Worm (Caenorhabditis elegans): ENCODE results near the gene egl-45.

Gene egl-45

DNA sequence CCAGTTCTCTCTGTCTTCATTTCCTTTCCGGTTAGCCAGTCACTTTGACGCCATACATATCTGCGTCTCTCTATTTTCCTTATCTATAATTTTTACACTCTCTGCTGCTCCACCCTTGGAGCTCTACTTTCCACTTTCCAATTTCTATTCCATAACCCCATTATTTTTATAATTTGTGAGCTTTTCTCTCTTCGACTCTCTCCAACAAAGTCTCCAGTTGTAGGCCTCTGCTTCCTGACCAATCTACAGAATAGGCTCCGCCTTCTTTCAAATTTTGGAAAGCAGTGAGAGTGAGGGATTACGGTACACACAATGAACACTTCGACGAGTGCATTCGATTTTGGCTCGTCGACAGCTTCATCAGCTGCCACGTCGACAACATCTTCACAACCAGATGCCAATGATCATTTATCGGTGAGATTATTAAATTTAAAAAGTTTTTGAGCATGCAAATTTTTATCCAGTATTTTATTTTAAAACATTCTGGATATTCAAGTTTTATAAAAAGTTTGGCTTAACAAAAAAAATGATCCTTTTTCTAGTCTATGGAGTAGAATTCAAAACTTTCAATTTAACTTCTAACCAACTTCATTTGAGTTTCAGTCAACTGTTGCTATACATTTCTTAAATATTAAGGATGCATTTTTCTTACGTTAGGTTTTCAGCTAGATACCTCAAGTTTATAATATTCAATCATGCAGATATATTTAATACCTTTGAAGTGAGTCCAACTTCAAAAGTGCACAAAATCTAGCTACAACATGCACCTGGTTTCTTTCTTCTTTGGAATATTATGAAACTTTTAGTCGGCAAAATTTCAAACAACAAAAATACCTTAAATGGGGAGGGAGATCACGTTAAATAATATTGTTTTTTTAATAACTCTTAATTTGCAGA, 14.0 kb downstream of the egl-45 start, which contains the start of gene egl-5:
TSS of gene egl-5 (plus strand) at position 216 of the 897 bp plus-strand sequence.
- no peak for TF ChIP-seq T22C8.4 (GFP tag; IDR thresholded peaks at IDR 0.05)
- no peak for TF ChIP-seq ztf-23 (GFP tag; IDR thresholded peaks at IDR 0.05)
- no peak for TF ChIP-seq ref-1 (GFP tag; conservative IDR thresholded peaks at IDR 0.05)
- no peak for TF ChIP-seq med-1 (GFP tag; optimal IDR thresholded peaks at IDR 0.05; ENCODE audit: insufficient read depth)
- no peak for TF ChIP-seq tab-1 (GFP tag; IDR thresholded peaks at IDR 0.05)
- TF ChIP-seq klf-2 (GFP tag; conservative IDR thresholded peaks at IDR 0.05), result no peak
- TF ChIP-seq ztf-29 (GFP tag; IDR thresholded peaks at IDR 0.05), result no peak
- TF ChIP-seq cog-1 (tag; optimal IDR thresholded peaks at IDR 0.05), result no peak
- no peak for TF ChIP-seq flt-1 (GFP tag; IDR thresholded peaks at IDR 0.05)

DNA sequence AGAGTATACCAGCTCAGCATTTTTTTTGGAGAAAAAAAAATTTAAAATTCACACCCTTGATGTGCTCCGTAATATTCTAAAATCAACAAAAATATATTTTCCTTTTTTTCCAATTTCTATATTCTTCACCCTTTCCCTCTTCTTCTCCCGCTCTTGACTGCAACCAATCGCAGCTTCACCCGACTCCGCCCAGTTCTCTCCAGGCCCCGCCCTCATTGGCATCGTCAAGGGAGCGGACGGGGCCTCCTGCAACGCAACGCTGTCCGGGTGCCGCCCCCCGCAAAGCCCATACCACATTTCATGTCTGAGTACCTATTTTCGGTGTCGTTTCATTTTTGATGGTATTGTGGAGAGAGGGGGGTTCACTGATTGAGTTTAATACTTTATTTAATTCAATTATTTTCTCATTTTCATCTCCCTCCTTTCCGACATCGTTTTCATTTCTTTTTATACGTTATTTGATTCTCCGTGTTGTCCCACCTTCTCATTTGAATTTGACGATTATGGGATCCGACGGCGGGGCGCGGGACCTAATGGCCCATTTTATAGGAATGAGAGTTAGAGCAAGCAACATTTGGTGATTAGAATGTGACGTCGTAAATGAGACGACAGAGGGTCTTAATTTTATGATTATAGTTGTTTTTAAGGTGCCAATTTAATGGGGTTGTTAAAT, 16.1 kb downstream of the egl-45 start:
- TF ChIP-seq T22C8.4 (GFP tag; IDR thresholded peaks at IDR 0.05) (no peak), ztf-23 (GFP tag; IDR thresholded peaks at IDR 0.05) (peak; percentile 40; the same call in 1 of the 2 replicates)

DNA sequence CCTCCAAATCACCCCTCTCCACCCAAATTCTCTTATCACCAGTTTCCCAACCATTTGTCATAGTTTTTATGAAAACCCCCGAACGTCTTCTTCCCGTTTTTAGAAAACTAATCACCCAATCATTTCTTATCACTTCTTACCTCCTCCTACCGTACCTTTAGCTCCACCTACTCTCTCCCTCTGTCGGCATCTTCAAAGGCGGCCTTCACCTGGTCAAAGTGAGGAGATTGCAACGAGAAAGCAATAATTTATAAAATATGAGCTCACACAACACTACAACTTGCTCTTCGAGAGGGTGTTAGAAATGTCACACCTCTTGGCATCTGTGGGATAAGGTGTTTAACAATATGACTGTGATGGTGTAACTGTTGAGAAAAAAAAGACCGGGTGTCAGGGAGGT, 19.4 kb downstream of the egl-45 start:
- TF ChIP-seq flt-1 (GFP tag; IDR thresholded peaks at IDR 0.05), result no peak
- TF ChIP-seq ref-1 (GFP tag; conservative IDR thresholded peaks at IDR 0.05), result no peak
- TF ChIP-seq ztf-29 (GFP tag; IDR thresholded peaks at IDR 0.05), result no peak
- no peak for TF ChIP-seq ztf-23 (GFP tag; IDR thresholded peaks at IDR 0.05)
- TF ChIP-seq cog-1 (tag; optimal IDR thresholded peaks at IDR 0.05), result no peak
- no peak for TF ChIP-seq med-1 (GFP tag; optimal IDR thresholded peaks at IDR 0.05; ENCODE audit: insufficient read depth)
- TF ChIP-seq klf-2 (GFP tag; conservative IDR thresholded peaks at IDR 0.05), result no peak
- TF ChIP-seq tab-1 (GFP tag; IDR thresholded peaks at IDR 0.05), result no peak
- no peak for TF ChIP-seq T22C8.4 (GFP tag; IDR thresholded peaks at IDR 0.05)

DNA sequence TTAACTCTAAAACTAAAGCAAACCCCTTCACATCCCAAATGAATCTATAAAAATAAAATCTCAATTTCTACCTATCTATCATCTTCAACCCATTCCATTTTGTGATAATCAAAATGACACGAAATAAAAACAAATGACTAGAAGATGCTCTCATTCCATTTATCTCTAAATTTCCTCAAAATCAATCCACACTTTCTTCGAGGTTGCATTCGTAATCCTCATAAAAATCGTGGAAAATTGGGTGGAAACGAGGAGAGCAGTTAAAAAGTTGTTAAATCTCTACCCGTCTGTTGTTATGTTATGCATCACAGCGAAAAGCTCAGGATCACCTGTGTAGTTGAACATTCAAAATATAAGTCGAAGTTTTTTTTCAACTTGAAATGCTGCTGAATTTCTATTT, 21.5 kb downstream of the egl-45 start:
- no peak for TF ChIP-seq T22C8.4 (GFP tag; IDR thresholded peaks at IDR 0.05)
- no peak for TF ChIP-seq klf-2 (GFP tag; conservative IDR thresholded peaks at IDR 0.05)
- no peak for TF ChIP-seq ztf-29 (GFP tag; IDR thresholded peaks at IDR 0.05)
- no peak for TF ChIP-seq ref-1 (GFP tag; conservative IDR thresholded peaks at IDR 0.05)
- TF ChIP-seq cog-1 (tag; optimal IDR thresholded peaks at IDR 0.05), result no peak
- TF ChIP-seq ztf-23 (GFP tag; IDR thresholded peaks at IDR 0.05), result no peak
- no peak for TF ChIP-seq tab-1 (GFP tag; IDR thresholded peaks at IDR 0.05)
- TF ChIP-seq flt-1 (GFP tag; IDR thresholded peaks at IDR 0.05), result no peak
- no peak for TF ChIP-seq med-1 (GFP tag; optimal IDR thresholded peaks at IDR 0.05; ENCODE audit: insufficient read depth)

DNA sequence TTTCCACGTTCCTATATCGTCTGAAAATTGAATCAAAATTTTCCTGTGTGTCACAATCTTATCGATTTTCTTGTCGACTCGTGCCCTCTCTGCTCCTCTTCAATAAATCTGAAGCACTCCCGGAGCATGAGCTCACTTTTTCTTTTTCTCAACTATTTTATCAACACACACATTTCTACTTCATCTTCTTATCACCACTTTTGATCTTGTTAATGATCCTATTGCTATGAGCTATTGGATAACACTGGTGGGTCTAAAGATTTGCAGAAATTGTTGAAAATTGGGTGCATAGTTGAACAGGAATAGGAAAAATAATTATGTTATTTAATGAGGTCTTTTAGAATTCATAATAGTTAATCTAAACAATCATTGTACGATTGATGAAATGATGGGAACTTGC, 23.2 kb downstream of the egl-45 start:
- no peak for TF ChIP-seq klf-2 (GFP tag; conservative IDR thresholded peaks at IDR 0.05)

DNA sequence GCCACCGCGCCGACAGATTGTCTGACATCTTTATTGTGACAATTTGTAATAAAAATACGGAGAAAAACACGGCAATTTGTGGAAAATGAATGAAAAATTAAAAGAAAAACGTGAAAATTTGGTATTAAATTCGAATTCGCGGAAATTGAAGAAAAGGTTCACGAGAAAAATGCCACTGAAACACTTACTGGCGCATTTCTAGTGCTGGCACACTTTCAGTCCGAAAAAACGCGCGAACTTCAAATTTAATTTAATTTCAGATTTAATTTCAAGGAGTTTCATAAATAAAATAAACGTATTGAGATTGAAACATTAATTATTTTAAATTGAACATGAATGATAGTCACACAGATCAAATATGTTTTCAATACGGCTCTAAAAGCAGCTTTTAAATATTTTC, 33.1 kb downstream of the egl-45 start, which contains the start of gene cyk-7:
TSS of gene cyk-7 (minus strand) at position 99 of the 400 bp plus-strand sequence.
- TF ChIP-seq ztf-23 (GFP tag; IDR thresholded peaks at IDR 0.05) (no peak), cog-1 (tag; optimal IDR thresholded peaks at IDR 0.05) (no peak), flt-1 (GFP tag; IDR thresholded peaks at IDR 0.05) (no peak), tab-1 (GFP tag; IDR thresholded peaks at IDR 0.05) (no peak), T22C8.4 (GFP tag; IDR thresholded peaks at IDR 0.05) (no peak), ref-1 (GFP tag; conservative IDR thresholded peaks at IDR 0.05) (no peak), med-1 (GFP tag; optimal IDR thresholded peaks at IDR 0.05; ENCODE audit: insufficient read depth) (no peak), klf-2 (GFP tag; conservative IDR thresholded peaks at IDR 0.05) (no peak)

DNA sequence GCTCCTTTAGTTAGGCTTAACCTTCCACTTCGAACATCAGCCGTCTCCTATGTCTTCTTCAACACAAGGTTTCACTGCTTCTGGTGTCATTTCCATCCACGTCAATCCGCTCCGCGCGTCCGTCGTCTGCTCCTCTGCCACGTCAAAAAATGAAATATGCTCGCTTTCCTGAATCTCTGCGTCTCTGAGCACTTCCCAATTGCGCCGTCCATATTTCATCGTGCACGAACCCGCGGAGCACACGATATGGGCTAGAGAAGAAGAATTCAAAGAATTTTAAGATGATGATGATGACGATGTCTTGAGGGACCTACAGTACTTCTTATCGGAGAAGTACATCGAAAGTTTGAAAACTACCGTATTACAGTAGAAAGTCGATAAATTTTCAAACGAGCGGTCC, 35.5 kb downstream of the egl-45 start:
- TF ChIP-seq tab-1 (GFP tag; IDR thresholded peaks at IDR 0.05) (no peak), ztf-29 (GFP tag; IDR thresholded peaks at IDR 0.05) (no peak), klf-2 (GFP tag; conservative IDR thresholded peaks at IDR 0.05) (no peak), cog-1 (tag; optimal IDR thresholded peaks at IDR 0.05) (no peak), flt-1 (GFP tag; IDR thresholded peaks at IDR 0.05) (no peak), T22C8.4 (GFP tag; IDR thresholded peaks at IDR 0.05) (no peak), ref-1 (GFP tag; conservative IDR thresholded peaks at IDR 0.05) (no peak), ztf-23 (GFP tag; IDR thresholded peaks at IDR 0.05) (no peak), med-1 (GFP tag; optimal IDR thresholded peaks at IDR 0.05; ENCODE audit: insufficient read depth) (no peak)

DNA sequence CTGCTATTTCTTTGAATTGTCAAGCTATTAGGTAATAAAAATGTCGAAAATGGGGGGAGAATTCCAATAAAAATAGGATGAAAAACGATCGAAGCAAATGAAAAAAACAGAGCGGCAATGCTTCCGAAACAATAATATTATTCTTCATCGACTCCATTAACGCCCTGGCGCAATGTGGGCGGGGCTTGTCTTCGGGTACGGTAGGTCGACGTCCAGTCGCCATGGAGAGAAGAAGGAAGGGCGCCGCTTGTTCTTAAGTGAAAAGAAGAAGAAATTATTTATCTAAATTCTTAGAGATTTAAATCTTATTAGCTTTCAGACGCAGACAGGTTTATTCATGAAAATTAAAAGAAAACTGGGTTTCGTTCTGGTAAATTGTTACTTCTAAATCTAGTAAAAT, 36.2 kb downstream of the egl-45 start:
- TF ChIP-seq ztf-29 (GFP tag; IDR thresholded peaks at IDR 0.05) (no peak), med-1 (GFP tag; optimal IDR thresholded peaks at IDR 0.05; ENCODE audit: insufficient read depth) (no peak), ztf-23 (GFP tag; IDR thresholded peaks at IDR 0.05) (no peak), cog-1 (tag; optimal IDR thresholded peaks at IDR 0.05) (no peak), klf-2 (GFP tag; conservative IDR thresholded peaks at IDR 0.05) (no peak), ref-1 (GFP tag; conservative IDR thresholded peaks at IDR 0.05) (no peak), T22C8.4 (GFP tag; IDR thresholded peaks at IDR 0.05) (no peak), tab-1 (GFP tag; IDR thresholded peaks at IDR 0.05) (no peak), flt-1 (GFP tag; IDR thresholded peaks at IDR 0.05) (no peak)

DNA sequence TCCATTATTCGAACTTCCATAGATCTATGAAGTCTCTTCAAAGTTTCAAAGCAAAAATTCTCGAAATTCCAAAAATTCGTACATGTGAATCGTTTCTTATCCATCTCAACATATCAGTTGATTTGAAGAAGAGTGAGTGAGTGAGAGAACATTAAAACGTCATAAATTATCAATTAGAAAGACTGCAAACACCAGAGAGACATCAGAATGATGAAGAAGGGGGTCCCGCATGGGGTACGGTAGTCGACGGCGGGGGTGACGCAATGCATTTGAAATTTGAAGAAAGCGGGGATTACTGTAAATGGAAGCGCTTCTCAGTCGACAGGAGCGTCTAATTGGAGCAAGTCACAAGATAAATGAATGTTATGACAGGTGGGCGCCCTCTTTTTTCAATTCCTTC, 37.9 kb downstream of the egl-45 start:
- no peak for TF ChIP-seq med-1 (GFP tag; optimal IDR thresholded peaks at IDR 0.05; ENCODE audit: insufficient read depth)
- no peak for TF ChIP-seq ztf-23 (GFP tag; IDR thresholded peaks at IDR 0.05)
- no peak for TF ChIP-seq ref-1 (GFP tag; conservative IDR thresholded peaks at IDR 0.05)
- TF ChIP-seq ztf-29 (GFP tag; IDR thresholded peaks at IDR 0.05), result no peak
- TF ChIP-seq klf-2 (GFP tag; conservative IDR thresholded peaks at IDR 0.05), result no peak
- TF ChIP-seq flt-1 (GFP tag; IDR thresholded peaks at IDR 0.05), result no peak
- TF ChIP-seq T22C8.4 (GFP tag; IDR thresholded peaks at IDR 0.05), result no peak
- no peak for TF ChIP-seq tab-1 (GFP tag; IDR thresholded peaks at IDR 0.05)
- TF ChIP-seq cog-1 (tag; optimal IDR thresholded peaks at IDR 0.05), result no peak

Measured in whole organism, midembryonic.